Worm (Caenorhabditis elegans): ENCODE measurements around the gene F10A3.12.

The F10A3.12 gene

ce11 chrV:16195379-16195778 is 31.6 kb downstream of the F10A3.12 start, which contains the start of gene rabr-3:
TSS of gene rabr-3 (plus strand) at chrV:16195679.
- TF ChIP-seq sem-2 (GFP tag; optimal IDR thresholded peaks at IDR 0.05) (no peak), nhr-76 (tag; optimal IDR thresholded peaks at IDR 0.05) (no peak), bed-3 (GFP tag; optimal IDR thresholded peaks at IDR 0.05) (no peak), lin-13 (tag; optimal IDR thresholded peaks at IDR 0.05) (no peak), elt-3 (tag; optimal IDR thresholded peaks at IDR 0.05) (no peak), ham-2 (GFP tag; optimal IDR thresholded peaks at IDR 0.05) (no peak), nhr-28 (tag; optimal IDR thresholded peaks at IDR 0.05) (no peak), ceh-83 (GFP tag; optimal IDR thresholded peaks at IDR 0.05) (no peak), elt-1 (tag; optimal IDR thresholded peaks at IDR 0.05; ENCODE audit: borderline replicate concordance, insufficient read depth) (no peak), ztf-11 (tag; optimal IDR thresholded peaks at IDR 0.05) (no peak), mls-2 (tag; optimal IDR thresholded peaks at IDR 0.05) (no peak), nhr-237 (tag; optimal IDR thresholded peaks at IDR 0.05) (no peak), sptf-1 (tag; optimal IDR thresholded peaks at IDR 0.05) (no peak), hlh-1 (tag; optimal IDR thresholded peaks at IDR 0.05) (no peak), mab-5 (tag; optimal IDR thresholded peaks at IDR 0.05) (no peak), unc-62 (GFP tag; optimal IDR thresholded peaks at IDR 0.05) (no peak), cnd-1 (tag; optimal IDR thresholded peaks at IDR 0.05) (no peak), flh-1 (GFP tag; optimal IDR thresholded peaks at IDR 0.05) (no peak)

ce11 chrV:16198016-16198415 is 34.2 kb downstream of the F10A3.12 start, which contains the start of gene F11A5.5:
TSS of gene F11A5.5 (plus strand) at chrV:16198316.
- TF ChIP-seq ceh-83 (GFP tag; optimal IDR thresholded peaks at IDR 0.05) = no peak
- no peak for TF ChIP-seq unc-39 (tag; optimal IDR thresholded peaks at IDR 0.05)
- TF ChIP-seq sptf-1 (tag; optimal IDR thresholded peaks at IDR 0.05) = no peak
- TF ChIP-seq bed-3 (GFP tag; optimal IDR thresholded peaks at IDR 0.05) = no peak
- TF ChIP-seq nhr-237 (tag; optimal IDR thresholded peaks at IDR 0.05) = no peak
- no peak for TF ChIP-seq drap-1 (GFP tag; optimal IDR thresholded peaks at IDR 0.05)
- no peak for TF ChIP-seq M03D4.4 (tag; optimal IDR thresholded peaks at IDR 0.05)
- no peak for TF ChIP-seq lin-32 (GFP tag; optimal IDR thresholded peaks at IDR 0.05)
- no peak for TF ChIP-seq hlh-1 (tag; optimal IDR thresholded peaks at IDR 0.05)
- TF ChIP-seq pha-4 (tag; optimal IDR thresholded peaks at IDR 0.05) = no peak
- TF ChIP-seq cnd-1 (tag; optimal IDR thresholded peaks at IDR 0.05) = no peak

ce11 chrV:16201730-16202129 is 37.9 kb downstream of the F10A3.12 start, which contains the start of gene F11A5.17:
TSS of gene F11A5.17 (plus strand) at chrV:16202030.
- TF ChIP-seq unc-62 (GFP tag; optimal IDR thresholded peaks at IDR 0.05) (no peak), lin-13 (tag; optimal IDR thresholded peaks at IDR 0.05) (no peak), zip-8 (tag; optimal IDR thresholded peaks at IDR 0.05) (no peak), ham-2 (GFP tag; optimal IDR thresholded peaks at IDR 0.05) (no peak), ceh-39 (tag; optimal IDR thresholded peaks at IDR 0.05) (no peak), nhr-237 (tag; optimal IDR thresholded peaks at IDR 0.05) (no peak), nhr-76 (tag; optimal IDR thresholded peaks at IDR 0.05) (no peak), nhr-28 (tag; optimal IDR thresholded peaks at IDR 0.05) (no peak), tbx-8 (GFP tag; optimal IDR thresholded peaks at IDR 0.05) (no peak), sptf-1 (tag; optimal IDR thresholded peaks at IDR 0.05) (no peak), nhr-2 (tag; optimal IDR thresholded peaks at IDR 0.05) (no peak)

ce11 chrV:16202618-16203017 is 38.8 kb downstream of the F10A3.12 start, which contains the start of gene F11A5.18:
TSS of gene F11A5.18 (plus strand) at chrV:16202918.
- TF ChIP-seq drap-1 (GFP tag; optimal IDR thresholded peaks at IDR 0.05) (no peak), hlh-1 (tag; optimal IDR thresholded peaks at IDR 0.05) (no peak), snpc-4 (tag; optimal IDR thresholded peaks at IDR 0.05) (no peak), ceh-39 (tag; optimal IDR thresholded peaks at IDR 0.05) (no peak), sem-2 (GFP tag; optimal IDR thresholded peaks at IDR 0.05) (no peak), nhr-28 (tag; optimal IDR thresholded peaks at IDR 0.05) (no peak), lin-13 (tag; optimal IDR thresholded peaks at IDR 0.05) (no peak), pha-4 (tag; optimal IDR thresholded peaks at IDR 0.05) (no peak)

- TF ChIP-seq nhr-237 (tag; optimal IDR thresholded peaks at IDR 0.05) (no peak), lin-32 (GFP tag; optimal IDR thresholded peaks at IDR 0.05) (no peak), ceh-43 (GFP tag; optimal IDR thresholded peaks at IDR 0.05) (no peak), nhr-2 (tag; optimal IDR thresholded peaks at IDR 0.05) (no peak), cnd-1 (tag; optimal IDR thresholded peaks at IDR 0.05) (no peak), mep-1 (tag; optimal IDR thresholded peaks at IDR 0.05) (no peak), zip-8 (tag; optimal IDR thresholded peaks at IDR 0.05) (no peak)
These were observed 41.1 kb downstream of the F10A3.12 start, which contains the start of gene irld-26 for ce11 chrV:16204888-16205287. TSS of gene irld-26 (plus strand) at chrV:16205188.

Data from whole organism, mixed stage, embryonic.